Worm (Caenorhabditis elegans) whole organism, late embryonic: ENCODE measurements around the gene brd-1.
A peak's percentile ranks its signal among the peaks of the same experiment; 100 is the strongest.

Source experiments
- C08G9.2 ChIP-seq: sonication (generic microtip); optimal IDR thresholded peaks from 2 replicates; lab custom pipeline; 2016; ENCODE audit warnings: mild to moderate bottlenecking, missing genetic modification characterization, moderate library complexity, missing compliant biosample characterization
- C38D4.7 ChIP-seq: fragments of 200-800 bp; sonication (Bioruptor generic); optimal IDR thresholded peaks from 2 replicates; lab custom pipeline; 2018; ENCODE audit warnings: mild to moderate bottlenecking, missing genetic modification characterization, moderate library complexity, missing compliant biosample characterization
- K09A11.1 ChIP-seq: sonication (generic microtip); optimal IDR thresholded peaks from 2 replicates; lab custom pipeline; 2017; ENCODE audit warnings: antibody characterized with exemption, mild to moderate bottlenecking, missing genetic modification characterization, missing compliant biosample characterization; ENCODE audit not compliant: insufficient read depth
- T23F11.4 ChIP-seq: fragments of 200-800 bp; sonication (Bioruptor generic); optimal IDR thresholded peaks from 2 replicates; lab custom pipeline; 2018; ENCODE audit warnings: mild to moderate bottlenecking, missing genetic modification characterization, missing compliant biosample characterization
- ahr-1 ChIP-seq: sonication (generic microtip); optimal IDR thresholded peaks from 2 replicates; lab custom pipeline; 2016; ENCODE audit warnings: missing genetic modification characterization, missing compliant biosample characterization
- ama-1 ChIP-seq: fragments of 150-350 bp; optimal IDR thresholded peaks from 2 replicates; lab custom pipeline; 2014
- ceh-18 ChIP-seq: sonication (generic microtip); optimal IDR thresholded peaks from 2 replicates; lab custom pipeline; 2016; ENCODE audit warnings: missing genetic modification characterization, missing compliant biosample characterization
- ceh-19 ChIP-seq: fragments of 200-800 bp; sonication (Bioruptor generic); optimal IDR thresholded peaks from 2 replicates; lab custom pipeline; 2018; ENCODE audit warnings: mild to moderate bottlenecking, missing genetic modification characterization, missing compliant biosample characterization
- ceh-2 ChIP-seq: sonication (generic microtip); optimal IDR thresholded peaks from 2 replicates; lab custom pipeline; 2016; ENCODE audit warnings: missing genotype, missing genetic modification characterization, missing compliant biosample characterization
- ceh-24 ChIP-seq: sonication (generic microtip); optimal IDR thresholded peaks from 2 replicates; lab custom pipeline; 2016; ENCODE audit warnings: mild to moderate bottlenecking, missing genetic modification characterization, missing compliant biosample characterization
- ceh-30 ChIP-seq: fragments of 150-350 bp; optimal IDR thresholded peaks from 2 replicates; lab custom pipeline; 2014; ENCODE audit warnings: missing biosample characterization, missing genetic modification characterization
- ceh-31 ChIP-seq: sonication (generic microtip); optimal IDR thresholded peaks from 2 replicates; lab custom pipeline; 2016; ENCODE audit warnings: missing genetic modification characterization, missing compliant biosample characterization
- ceh-34 ChIP-seq: sonication (generic microtip); optimal IDR thresholded peaks from 2 replicates; lab custom pipeline; 2016; ENCODE audit warnings: mild to moderate bottlenecking, missing genetic modification characterization, missing compliant biosample characterization
- ceh-45 ChIP-seq: fragments of 200-800 bp; sonication (Bioruptor generic); IDR thresholded peaks from 2 replicates; pipeline ENCODE4 v1.3.6; 2022; ENCODE audit warnings: missing genetic modification reagents, missing genetic modification characterization, missing compliant biosample characterization
- ceh-6 ChIP-seq: fragments of 200-800 bp; sonication (Bioruptor generic); optimal IDR thresholded peaks from 2 replicates; lab custom pipeline; 2018; ENCODE audit warnings: mild to moderate bottlenecking, missing genetic modification characterization, missing compliant biosample characterization
- che-1 ChIP-seq: sonication (generic microtip); optimal IDR thresholded peaks from 2 replicates; lab custom pipeline; 2016; ENCODE audit warnings: mild to moderate bottlenecking, missing genetic modification characterization, missing compliant biosample characterization
- dmd-4 ChIP-seq: sonication (generic microtip); optimal IDR thresholded peaks from 2 replicates; lab custom pipeline; 2016; ENCODE audit warnings: borderline replicate concordance, missing genetic modification characterization, missing compliant biosample characterization
- dve-1 ChIP-seq: sonication (generic microtip); optimal IDR thresholded peaks from 2 replicates; lab custom pipeline; 2017; ENCODE audit warnings: antibody characterized with exemption, mild to moderate bottlenecking, missing genetic modification characterization, missing compliant biosample characterization
- elt-2 ChIP-seq: sonication (generic microtip); optimal IDR thresholded peaks from 2 replicates; lab custom pipeline; 2016; ENCODE audit warnings: missing genetic modification reagents, missing genetic modification characterization, missing compliant biosample characterization
- elt-4 ChIP-seq: sonication (generic microtip); optimal IDR thresholded peaks from 2 replicates; lab custom pipeline; 2016; ENCODE audit warnings: missing genetic modification characterization, missing compliant biosample characterization
- fax-1 ChIP-seq: sonication (generic microtip); optimal IDR thresholded peaks from 2 replicates; lab custom pipeline; 2016; ENCODE audit warnings: missing genotype, missing genetic modification characterization, missing compliant biosample characterization
- fkh-6 ChIP-seq: sonication (generic microtip); optimal IDR thresholded peaks from 2 replicates; lab custom pipeline; 2016; ENCODE audit warnings: missing genetic modification characterization, missing compliant biosample characterization
- gmeb-2 ChIP-seq: sonication (generic microtip); optimal IDR thresholded peaks from 2 replicates; lab custom pipeline; 2016; ENCODE audit warnings: missing genetic modification characterization, inconsistent platforms, missing compliant biosample characterization
- hlh-15 ChIP-seq: sonication (generic microtip); optimal IDR thresholded peaks from 2 replicates; lab custom pipeline; 2016; ENCODE audit warnings: missing genetic modification characterization, missing compliant biosample characterization
- hlh-30 ChIP-seq: sonication (generic microtip); optimal IDR thresholded peaks from 2 replicates; lab custom pipeline; 2017; ENCODE audit warnings: antibody characterized with exemption, missing genetic modification characterization, missing compliant biosample characterization; ENCODE audit not compliant: insufficient read depth
- hlh-6 ChIP-seq: sonication (generic microtip); optimal IDR thresholded peaks from 2 replicates; lab custom pipeline; 2016; ENCODE audit warnings: missing genotype, missing genetic modification characterization, missing compliant biosample characterization
- pat-9 ChIP-seq: fragments of 200-800 bp; sonication (Bioruptor generic); optimal IDR thresholded peaks from 2 replicates; lab custom pipeline; 2018; ENCODE audit warnings: mild to moderate bottlenecking, missing genetic modification characterization, moderate library complexity, missing compliant biosample characterization
- pax-1 ChIP-seq: fragments of 150-350 bp; optimal IDR thresholded peaks from 2 replicates; lab custom pipeline; 2014; ENCODE audit warnings: missing biosample characterization, missing genetic modification characterization
- pha-4 ChIP-seq: fragments of 150-350 bp; optimal IDR thresholded peaks from 2 replicates; lab custom pipeline; 2018; ENCODE audit warnings: missing biosample characterization, missing genetic modification reagents, missing genetic modification characterization
- pqm-1 ChIP-seq: sonication (generic microtip); optimal IDR thresholded peaks from 2 replicates; lab custom pipeline; 2016; ENCODE audit warnings: missing genetic modification characterization, missing compliant biosample characterization
- rnt-1 ChIP-seq: sonication (generic microtip); optimal IDR thresholded peaks from 2 replicates; lab custom pipeline; 2016; ENCODE audit warnings: missing genetic modification characterization, missing compliant biosample characterization
- tbx-2 ChIP-seq: sonication (generic microtip); optimal IDR thresholded peaks from 2 replicates; lab custom pipeline; 2016; ENCODE audit warnings: missing genetic modification characterization, missing compliant biosample characterization
- unc-55 ChIP-seq: sonication (generic microtip); optimal IDR thresholded peaks from 2 replicates; lab custom pipeline; 2017; ENCODE audit warnings: missing biosample characterization, missing genetic modification reagents, missing genetic modification characterization
- unc-86 ChIP-seq: sonication (generic microtip); optimal IDR thresholded peaks from 2 replicates; lab custom pipeline; 2016; ENCODE audit warnings: missing genetic modification characterization, missing compliant biosample characterization
- zip-5 ChIP-seq: sonication (generic microtip); optimal IDR thresholded peaks from 2 replicates; lab custom pipeline; 2016; ENCODE audit warnings: missing genetic modification characterization, missing compliant biosample characterization

Gene brd-1

ce11 chrIII:6863901-6864300, 25.4 kb downstream of the brd-1 start, which contains the start of gene sma-3:
Gene sma-3, minus strand, starts transcription at chrIII:6863968.
- TF ChIP-seq elt-2 (tag; lab: Kevin White, UChicago) (peak; percentile 12), pat-9 (no peak)

- TF ChIP-seq fkh-6 (tag; lab: Kevin White, UChicago) (no peak), C08G9.2 (tag; lab: Kevin White, UChicago) (no peak), elt-4 (tag; lab: Kevin White, UChicago) (no peak), gmeb-2 (tag; lab: Kevin White, UChicago) (no peak), unc-55 (GFP tag; lab: Kevin White, UChicago) (no peak), ceh-24 (no peak), pqm-1 (tag; lab: Kevin White, UChicago) (no peak), unc-86 (tag; lab: Kevin White, UChicago) (no peak), rnt-1 (no peak), pax-1 (tag; lab: Kevin White, UChicago) (no peak), ceh-18 (tag; lab: Kevin White, UChicago) (no peak), dve-1 (tag; lab: Kevin White, UChicago) (no peak), tbx-2 (tag; lab: Kevin White, UChicago) (no peak), C38D4.7 (no peak), zip-5 (tag; lab: Kevin White, UChicago) (no peak), ceh-19 (GFP tag; lab: Kevin White, UChicago) (no peak), pha-4 (no peak), ceh-34 (tag; lab: Kevin White, UChicago) (no peak), ceh-31 (tag; lab: Kevin White, UChicago) (no peak)
Observed at ce11 chrIII:6859482-6859881, 29.8 kb downstream of the brd-1 start, which contains the start of gene clec-158. Gene clec-158, minus strand, starts transcription at chrIII:6859582.

DNA sequence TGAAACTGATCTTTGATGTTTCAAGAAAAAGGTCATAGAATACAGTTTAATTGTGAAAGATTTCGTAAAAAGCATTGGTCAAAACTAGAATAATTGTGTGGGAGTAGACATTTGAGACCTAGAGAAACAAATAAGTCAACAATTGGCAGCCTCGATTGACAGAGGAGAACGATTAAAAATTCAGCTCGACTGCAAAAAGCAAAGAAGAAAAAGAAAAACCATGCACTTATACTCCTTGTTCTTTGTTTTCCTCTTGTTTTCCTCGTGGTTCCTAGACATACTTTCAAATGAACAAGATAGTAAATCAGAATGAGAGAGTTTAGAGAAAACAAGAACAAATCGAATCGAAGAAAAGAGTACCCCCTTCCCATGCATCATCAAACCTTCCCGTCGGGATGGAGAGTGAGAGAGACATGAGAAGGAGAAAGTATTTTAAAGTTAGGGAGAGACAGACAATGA, 31.9 kb downstream of the brd-1 start:
- peak; percentile 16 for TF ChIP-seq dve-1 (tag; lab: Kevin White, UChicago)
- TF ChIP-seq ceh-30 (tag; lab: Kevin White, UChicago): no peak

ce11 chrIII:6856709-6857108, 32.6 kb downstream of the brd-1 start, which contains the start of gene zak-1:
Gene zak-1, minus strand, starts transcription at chrIII:6856809.
- TF ChIP-seq ceh-2 (tag; lab: Kevin White, UChicago) (no peak), ceh-19 (GFP tag; lab: Kevin White, UChicago) (no peak), pha-4 (no peak), dmd-4 (tag; lab: Kevin White, UChicago) (no peak), dve-1 (tag; lab: Kevin White, UChicago) (no peak), hlh-15 (tag; lab: Kevin White, UChicago) (no peak), pax-1 (tag; lab: Kevin White, UChicago) (no peak), T23F11.4 (no peak), fax-1 (tag; lab: Kevin White, UChicago) (no peak), K09A11.1 (tag; lab: Kevin White, UChicago) (no peak), che-1 (tag; lab: Kevin White, UChicago) (no peak), unc-55 (GFP tag; lab: Kevin White, UChicago) (no peak), ceh-24 (no peak), ceh-45 (no peak), tbx-2 (tag; lab: Kevin White, UChicago) (no peak), fkh-6 (tag; lab: Kevin White, UChicago) (no peak), elt-4 (tag; lab: Kevin White, UChicago) (no peak)

DNA sequence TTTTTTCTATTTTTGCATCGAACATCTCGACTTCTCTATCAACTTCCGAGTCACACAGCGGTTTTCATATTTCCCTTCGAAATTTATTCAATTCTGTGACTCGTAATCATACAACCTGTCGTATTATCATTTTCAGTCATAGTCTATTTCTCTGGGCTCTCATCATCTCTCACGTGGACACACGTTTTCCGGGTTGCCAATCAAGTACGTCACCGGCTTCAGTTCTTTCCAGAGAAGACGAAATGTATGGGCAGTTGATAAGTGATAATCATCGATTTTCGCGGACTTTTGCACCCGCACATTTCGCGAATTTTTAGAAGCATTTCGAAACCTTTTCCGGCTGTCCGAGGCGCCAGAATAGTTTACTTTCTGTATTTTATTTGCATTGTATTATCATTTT, 39.0 kb downstream of the brd-1 start, which contains the start of gene srv-1:
Gene srv-1 (plus strand): TSS at position 131 of the 400 bp plus-strand sequence.
- TF ChIP-seq fkh-6 (tag; lab: Kevin White, UChicago): no peak
- no peak for TF ChIP-seq hlh-30 (tag; lab: Kevin White, UChicago)
- peak; percentile 30 for TF ChIP-seq elt-2 (tag; lab: Kevin White, UChicago)
- no peak for TF ChIP-seq ceh-6
- no peak for TF ChIP-seq ama-1 (lab: Kevin White, UChicago)
- TF ChIP-seq pha-4: no peak
- no peak for TF ChIP-seq ahr-1 (tag; lab: Kevin White, UChicago)
- TF ChIP-seq hlh-6 (tag; lab: Kevin White, UChicago): no peak
